Worm (Caenorhabditis elegans) whole organism, mixed stage, embryonic: ENCODE measurements around the gene T28A11.2.

Experiments
- bed-3 ChIP-seq: fragments of 200-800 bp; sonication (Bioruptor generic); optimal IDR thresholded peaks from 3 replicates; lab custom pipeline; 2018; ENCODE audit warnings: mild to moderate bottlenecking, missing genetic modification characterization, moderate library complexity, missing compliant biosample characterization
- blmp-1 ChIP-seq: fragments of 150-350 bp; optimal IDR thresholded peaks from 2 replicates; lab custom pipeline; 2014; ENCODE audit warnings: missing biosample characterization, missing genetic modification characterization
- ceh-39 ChIP-seq: fragments of 150-350 bp; optimal IDR thresholded peaks from 2 replicates; lab custom pipeline; 2014; ENCODE audit warnings: missing biosample characterization, missing genetic modification characterization
- ceh-43 ChIP-seq: fragments of 200-800 bp; sonication (Bioruptor generic); optimal IDR thresholded peaks from 2 replicates; lab custom pipeline; 2018; ENCODE audit warnings: mild to moderate bottlenecking, missing genetic modification characterization, moderate library complexity, missing compliant biosample characterization
- ceh-83 ChIP-seq: fragments of 200-800 bp; sonication (Bioruptor generic); optimal IDR thresholded peaks from 2 replicates; lab custom pipeline; 2018; ENCODE audit warnings: mild to moderate bottlenecking, missing genetic modification characterization, missing compliant biosample characterization
- ces-1 ChIP-seq: fragments of 150-350 bp; optimal IDR thresholded peaks from 2 replicates; lab custom pipeline; 2014; ENCODE audit warnings: missing biosample characterization, missing genetic modification reagents, missing genetic modification characterization
- cnd-1 ChIP-seq: fragments of 200-800 bp; sonication (Bioruptor generic); optimal IDR thresholded peaks from 2 replicates; lab custom pipeline; 2018; ENCODE audit warnings: mild to moderate bottlenecking, missing genetic modification characterization, missing compliant biosample characterization
- elt-1 ChIP-seq: sonication (generic microtip); optimal IDR thresholded peaks from 2 replicates; lab custom pipeline; 2017; ENCODE audit warnings: missing genetic modification characterization, mild to moderate bottlenecking, missing compliant biosample characterization, antibody characterized with exemption, moderate library complexity, borderline replicate concordance; ENCODE audit not compliant: insufficient read depth
- elt-3 ChIP-seq: fragments of 150-350 bp; optimal IDR thresholded peaks from 2 replicates; lab custom pipeline; 2014; ENCODE audit warnings: missing biosample characterization, missing genetic modification characterization
- flh-1 ChIP-seq: fragments of 200-800 bp; sonication (Bioruptor generic); optimal IDR thresholded peaks from 2 replicates; lab custom pipeline; 2018; ENCODE audit warnings: mild to moderate bottlenecking, missing genetic modification characterization, moderate library complexity, missing compliant biosample characterization
- ham-2 ChIP-seq: fragments of 200-800 bp; sonication (Bioruptor generic); optimal IDR thresholded peaks from 2 replicates; lab custom pipeline; 2018; ENCODE audit warnings: mild to moderate bottlenecking, missing genetic modification characterization, missing compliant biosample characterization
- hlh-1 ChIP-seq: fragments of 150-350 bp; optimal IDR thresholded peaks from 2 replicates; lab custom pipeline; 2014; ENCODE audit warnings: missing biosample characterization, missing genetic modification reagents, missing genetic modification characterization
- lin-13 ChIP-seq: fragments of 150-350 bp; optimal IDR thresholded peaks from 2 replicates; lab custom pipeline; 2014; ENCODE audit warnings: missing biosample characterization, missing genetic modification characterization
- lin-32 ChIP-seq: fragments of 200-800 bp; sonication (Bioruptor generic); optimal IDR thresholded peaks from 2 replicates; lab custom pipeline; 2018; ENCODE audit warnings: mild to moderate bottlenecking, missing genetic modification characterization, missing compliant biosample characterization
- lsy-2 ChIP-seq: fragments of 150-350 bp; optimal IDR thresholded peaks from 2 replicates; lab custom pipeline; 2014; ENCODE audit warnings: missing biosample characterization, missing genetic modification characterization
- mep-1 ChIP-seq: fragments of 150-350 bp; optimal IDR thresholded peaks from 2 replicates; lab custom pipeline; 2017; ENCODE audit warnings: missing biosample characterization, missing genetic modification reagents, missing genetic modification characterization, inconsistent platforms
- mls-2 ChIP-seq: sonication (generic microtip); optimal IDR thresholded peaks from 2 replicates; lab custom pipeline; 2016; ENCODE audit warnings: mild to moderate bottlenecking, missing genetic modification characterization, moderate library complexity, missing compliant biosample characterization
- nhr-12 ChIP-seq: fragments of 150-350 bp; optimal IDR thresholded peaks from 2 replicates; lab custom pipeline; 2014; ENCODE audit warnings: missing biosample characterization, missing genetic modification characterization
- nhr-2 ChIP-seq: fragments of 150-350 bp; optimal IDR thresholded peaks from 2 replicates; lab custom pipeline; 2014; ENCODE audit warnings: missing biosample characterization, missing genetic modification characterization
- nhr-237 ChIP-seq: fragments of 150-350 bp; optimal IDR thresholded peaks from 2 replicates; lab custom pipeline; 2014; ENCODE audit warnings: missing biosample characterization, missing genetic modification characterization
- nhr-28 ChIP-seq: fragments of 150-350 bp; optimal IDR thresholded peaks from 2 replicates; lab custom pipeline; 2014; ENCODE audit warnings: missing biosample characterization, missing genetic modification characterization
- nhr-76 ChIP-seq: sonication (generic microtip); optimal IDR thresholded peaks from 2 replicates; lab custom pipeline; 2017; ENCODE audit warnings: missing biosample characterization, missing genetic modification characterization
- pha-4 ChIP-seq: fragments of 150-350 bp; optimal IDR thresholded peaks from 2 replicates; lab custom pipeline; 2018; ENCODE audit warnings: missing biosample characterization, missing genetic modification reagents, missing genetic modification characterization
- sptf-1 ChIP-seq: sonication (generic microtip); optimal IDR thresholded peaks from 2 replicates; lab custom pipeline; 2017; ENCODE audit warnings: mild to moderate bottlenecking, missing genetic modification characterization, moderate library complexity, missing compliant biosample characterization
- tbx-8 ChIP-seq: fragments of 200-800 bp; sonication (Bioruptor generic); optimal IDR thresholded peaks from 2 replicates; lab custom pipeline; 2018; ENCODE audit warnings: mild to moderate bottlenecking, missing genetic modification characterization, moderate library complexity, missing compliant biosample characterization
- unc-120 ChIP-seq: sonication (generic microtip); optimal IDR thresholded peaks from 2 replicates; lab custom pipeline; 2017; ENCODE audit warnings: missing genetic modification characterization, missing compliant biosample characterization; ENCODE audit not compliant: poor library complexity, severe bottlenecking
- unc-62 ChIP-seq: fragments of 150-350 bp; optimal IDR thresholded peaks from 2 replicates; lab custom pipeline; 2014; ENCODE audit warnings: missing biosample characterization, missing genetic modification reagents, missing genetic modification characterization
- zip-8 ChIP-seq: fragments of 150-350 bp; optimal IDR thresholded peaks from 2 replicates; lab custom pipeline; 2014; ENCODE audit warnings: missing biosample characterization, missing genetic modification characterization
- ztf-11 ChIP-seq: fragments of 150-350 bp; optimal IDR thresholded peaks from 2 replicates; lab custom pipeline; 2014; ENCODE audit warnings: missing biosample characterization, missing genetic modification characterization

Gene T28A11.2

DNA sequence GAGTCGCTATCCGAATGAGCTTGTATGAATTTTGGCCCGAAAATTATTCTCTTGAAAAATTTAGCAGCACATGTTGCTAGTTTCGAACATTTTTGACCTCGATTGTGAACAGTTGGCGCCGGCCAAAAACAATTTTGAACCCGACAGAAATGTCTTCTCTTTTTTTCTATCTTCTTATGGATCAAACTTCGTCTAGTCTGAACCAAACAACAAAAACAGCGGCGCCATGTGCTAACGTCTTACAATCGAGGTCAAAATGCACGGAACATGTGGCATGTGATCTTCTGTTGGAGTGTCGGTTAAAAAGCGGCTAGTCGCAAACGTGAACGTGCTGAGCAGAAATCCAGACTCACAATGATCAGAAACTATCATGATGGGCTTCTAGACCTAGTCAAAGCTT lies 4.0 kb upstream of the T28A11.2 start:
- no peak for TF ChIP-seq cnd-1 (tag; lab: Kevin White, UChicago)
- TF ChIP-seq blmp-1 = no peak
- no peak for TF ChIP-seq ztf-11 (tag; lab: Kevin White, UChicago)
- TF ChIP-seq lin-13 (tag; lab: Kevin White, UChicago) = no peak
- TF ChIP-seq sptf-1 (tag; lab: Kevin White, UChicago) = no peak
- TF ChIP-seq ceh-39 (tag; lab: Kevin White, UChicago) = no peak
- no peak for TF ChIP-seq ceh-83 (GFP tag; lab: Kevin White, UChicago)
- TF ChIP-seq hlh-1 (tag; lab: Kevin White, UChicago) = no peak
- no peak for TF ChIP-seq elt-1 (tag; lab: Kevin White, UChicago)

DNA sequence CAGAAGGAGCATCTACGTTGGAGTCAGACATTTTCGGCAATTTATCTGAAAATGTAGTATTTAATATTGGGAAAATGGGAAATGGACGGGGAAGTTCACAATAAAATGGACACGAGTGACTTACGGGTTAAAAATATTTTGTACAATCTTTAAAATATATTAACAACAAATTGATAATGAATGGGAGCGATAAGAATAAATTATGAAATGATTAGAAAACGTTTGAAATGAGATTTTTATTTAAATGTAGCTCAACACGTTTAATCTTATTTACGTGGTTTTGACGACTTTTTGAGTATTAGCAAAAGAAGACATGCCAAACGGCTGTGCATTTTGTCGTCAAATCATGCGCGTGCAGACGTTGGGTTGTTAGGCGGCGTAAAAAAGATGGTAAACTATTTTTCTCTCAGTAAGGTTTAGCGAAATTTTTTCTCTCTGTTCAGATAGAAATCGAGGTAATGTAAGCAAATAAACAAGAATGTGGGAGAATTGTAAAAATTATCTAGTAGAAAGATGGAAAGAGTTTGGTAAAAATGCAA lies 2.0 kb upstream of the T28A11.2 start, which contains the start of gene fbxa-64:
TSS of gene fbxa-64 (minus strand) at position 51 of the 539 bp plus-strand sequence.
- TF ChIP-seq pha-4 (tag; lab: Kevin White, UChicago) = no peak
- TF ChIP-seq unc-120 (tag; lab: Kevin White, UChicago) = no peak
- no peak for TF ChIP-seq mls-2 (tag; lab: Kevin White, UChicago)
- no peak for TF ChIP-seq nhr-12 (tag; lab: Kevin White, UChicago)
- TF ChIP-seq ceh-39 (tag; lab: Kevin White, UChicago) = no peak
- TF ChIP-seq elt-3 (tag; lab: Kevin White, UChicago) = no peak
- TF ChIP-seq lin-32 (GFP tag; lab: Kevin White, UChicago) = no peak
- no peak for TF ChIP-seq lsy-2 (tag; lab: Kevin White, UChicago)
- no peak for TF ChIP-seq ces-1 (GFP tag; lab: Kevin White, UChicago)
- no peak for TF ChIP-seq ceh-43 (GFP tag; lab: Kevin White, UChicago)
- no peak for TF ChIP-seq nhr-237 (tag; lab: Kevin White, UChicago)
- no peak for TF ChIP-seq elt-1 (tag; lab: Kevin White, UChicago)
- no peak for TF ChIP-seq nhr-2 (tag; lab: Kevin White, UChicago)
- no peak for TF ChIP-seq ham-2 (GFP tag; lab: Kevin White, UChicago)
- no peak for TF ChIP-seq bed-3 (GFP tag; lab: Kevin White, UChicago)

DNA sequence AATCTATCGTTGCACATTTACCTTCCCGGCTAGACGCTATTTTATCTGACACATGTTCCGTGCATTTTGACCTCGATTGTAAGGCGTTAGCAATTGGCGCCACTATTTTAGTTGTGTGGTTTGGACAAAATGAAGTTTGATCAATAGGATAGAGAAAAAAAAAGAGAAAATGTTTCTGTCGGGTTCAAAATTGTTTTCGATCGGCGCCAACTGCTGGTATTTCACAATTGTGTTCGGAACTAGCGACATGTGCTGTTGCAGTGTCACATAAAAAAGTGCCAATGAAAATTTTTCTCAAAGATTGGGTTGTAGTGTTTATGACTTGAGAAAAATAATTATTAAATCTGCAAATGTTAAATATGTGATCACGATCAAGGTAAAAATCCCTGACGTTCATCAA lies 1.0 kb upstream of the T28A11.2 start:
- no peak for TF ChIP-seq hlh-1 (tag; lab: Kevin White, UChicago)
- no peak for TF ChIP-seq nhr-76
- TF ChIP-seq flh-1 (GFP tag; lab: Kevin White, UChicago) = no peak
- TF ChIP-seq blmp-1 = no peak

DNA sequence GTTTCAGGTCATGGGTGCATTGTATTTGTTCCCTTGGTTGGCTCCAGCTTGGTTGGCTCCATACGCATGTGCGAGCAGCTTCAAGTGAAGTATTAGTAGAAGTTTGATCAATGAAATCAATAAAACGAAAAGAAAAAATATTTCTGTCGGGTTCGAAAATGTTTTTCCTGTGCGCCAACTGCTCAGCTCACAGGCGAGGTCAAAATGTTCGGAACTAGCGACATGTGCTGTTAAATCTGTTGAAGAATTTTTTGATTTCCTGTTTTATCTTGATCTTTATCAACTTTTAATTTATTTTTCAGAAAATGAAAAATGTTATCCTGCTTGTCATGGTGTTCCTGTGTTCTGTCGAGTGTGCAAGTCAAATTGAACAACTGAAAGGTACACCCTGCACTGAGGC lies 1.3 kb downstream of the T28A11.2 start, which contains the start of gene T28A11.25:
TSS of gene T28A11.25 (plus strand) at position 301 of the 400 bp plus-strand sequence.
- TF ChIP-seq elt-3 (tag; lab: Kevin White, UChicago) (no peak), mep-1 (no peak), unc-62 (GFP tag; lab: Kevin White, UChicago) (no peak), nhr-12 (tag; lab: Kevin White, UChicago) (no peak), sptf-1 (tag; lab: Kevin White, UChicago) (no peak), ceh-39 (tag; lab: Kevin White, UChicago) (no peak), blmp-1 (no peak), tbx-8 (GFP tag; lab: Kevin White, UChicago) (no peak), zip-8 (tag; lab: Kevin White, UChicago) (no peak)

DNA sequence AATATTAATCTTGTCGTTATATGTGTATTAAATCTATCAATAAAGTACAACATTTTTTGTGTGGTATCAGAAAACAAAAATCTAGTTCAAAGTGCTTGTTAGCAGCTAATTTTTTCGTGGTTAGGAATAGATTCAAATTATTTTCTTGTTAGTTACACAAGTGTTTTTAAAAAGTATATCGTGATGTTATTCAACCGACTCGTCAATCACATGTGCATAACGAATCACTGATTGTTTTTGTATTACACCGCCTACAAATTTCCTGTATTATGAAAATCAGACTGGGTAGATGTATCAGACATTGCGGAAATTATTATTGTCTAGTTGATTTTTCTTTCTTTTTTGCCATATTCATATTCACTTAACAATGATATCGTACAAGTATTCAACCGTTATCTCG lies 2.8 kb downstream of the T28A11.2 start, which contains the start of gene str-64:
TSS of gene str-64 (plus strand) at position 301 of the 400 bp plus-strand sequence.
- no peak for TF ChIP-seq nhr-12 (tag; lab: Kevin White, UChicago)
- no peak for TF ChIP-seq flh-1 (GFP tag; lab: Kevin White, UChicago)
- no peak for TF ChIP-seq unc-62 (GFP tag; lab: Kevin White, UChicago)
- no peak for TF ChIP-seq sptf-1 (tag; lab: Kevin White, UChicago)
- TF ChIP-seq ces-1 (GFP tag; lab: Kevin White, UChicago) = no peak
- TF ChIP-seq blmp-1 = no peak
- TF ChIP-seq nhr-28 (tag; lab: Kevin White, UChicago) = no peak
- no peak for TF ChIP-seq unc-120 (tag; lab: Kevin White, UChicago)
- no peak for TF ChIP-seq ceh-43 (GFP tag; lab: Kevin White, UChicago)
- TF ChIP-seq ztf-11 (tag; lab: Kevin White, UChicago) = no peak
- TF ChIP-seq, all 35 proteins: peak for 0
